Worm (Caenorhabditis elegans) whole organism, mixed stage, embryonic: ENCODE data around the gene abu-9.
A peak's percentile ranks its signal among the peaks of the same experiment; 100 is the strongest.

Source experiments
- blmp-1 ChIP-seq: fragments of 150-350 bp; optimal IDR thresholded peaks from 2 replicates; lab custom pipeline; 2014; ENCODE audit warnings: missing biosample characterization, missing genetic modification characterization
- ces-1 ChIP-seq: fragments of 150-350 bp; optimal IDR thresholded peaks from 2 replicates; lab custom pipeline; 2014; ENCODE audit warnings: missing biosample characterization, missing genetic modification reagents, missing genetic modification characterization
- hlh-1 ChIP-seq: fragments of 150-350 bp; optimal IDR thresholded peaks from 2 replicates; lab custom pipeline; 2014; ENCODE audit warnings: missing biosample characterization, missing genetic modification reagents, missing genetic modification characterization
- nhr-12 ChIP-seq: fragments of 150-350 bp; optimal IDR thresholded peaks from 2 replicates; lab custom pipeline; 2014; ENCODE audit warnings: missing biosample characterization, missing genetic modification characterization
- nhr-237 ChIP-seq: fragments of 150-350 bp; optimal IDR thresholded peaks from 2 replicates; lab custom pipeline; 2014; ENCODE audit warnings: missing biosample characterization, missing genetic modification characterization
- tbx-8 ChIP-seq: fragments of 200-800 bp; sonication (Bioruptor generic); optimal IDR thresholded peaks from 2 replicates; lab custom pipeline; 2018; ENCODE audit warnings: mild to moderate bottlenecking, missing genetic modification characterization, moderate library complexity, missing compliant biosample characterization

DNA sequence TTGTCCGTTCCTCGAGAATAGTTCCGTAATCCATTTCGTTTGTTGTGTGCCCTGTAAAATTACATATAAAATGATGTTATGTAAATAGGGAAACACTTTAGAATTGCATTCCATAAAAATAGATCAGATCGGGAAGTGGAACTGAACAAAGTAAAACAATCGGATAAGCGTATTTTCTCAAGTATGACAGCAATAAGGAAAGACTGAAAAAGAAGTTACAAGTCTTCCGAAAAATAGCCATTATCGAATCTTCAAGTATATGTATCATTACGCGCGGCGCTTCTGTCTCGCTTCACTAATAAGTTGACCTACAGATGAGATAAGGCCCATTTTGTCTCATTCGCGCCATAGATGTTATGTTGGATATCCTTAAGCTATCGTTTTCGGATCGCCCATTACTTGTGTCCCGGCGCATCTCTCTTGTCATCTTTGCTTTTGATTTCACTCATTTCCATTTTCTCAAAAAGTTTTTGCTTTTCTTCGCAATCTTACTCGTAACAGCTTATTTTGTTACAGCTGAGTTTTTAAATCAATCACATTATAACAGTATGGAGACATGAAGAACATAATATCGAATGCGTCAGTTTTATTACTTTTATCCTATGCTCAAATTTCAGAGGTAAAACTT lies 36.6 kb upstream of the abu-9 start, which contains the start of the genes fis-2 and F13B9.2:
- TF ChIP-seq nhr-237 (tag; lab: Kevin White, UChicago) (no peak), nhr-12 (tag; lab: Kevin White, UChicago) (no peak), hlh-1 (tag; lab: Kevin White, UChicago) (no peak), tbx-8 (GFP tag; lab: Kevin White, UChicago) (no peak), blmp-1 (tag; lab: Kevin White, UChicago) (peak; percentile 1), ces-1 (GFP tag; lab: Kevin White, UChicago) (no peak)
